Worm (Caenorhabditis elegans) whole organism, young adult: ENCODE measurements around the gene nhr-134.

Source experiments
- C17E4.6 ChIP-seq: fragments of 200-800 bp; sonication (Bioruptor generic); IDR thresholded peaks from 2 replicates; pipeline ENCODE4 v1.3.6; 2022; ENCODE audit warnings: missing genetic modification reagents, missing genetic modification characterization, missing compliant biosample characterization
- F37B4.10 ChIP-seq: fragments of 200-800 bp; sonication (Bioruptor generic); IDR thresholded peaks from 2 replicates; pipeline ENCODE4 v1.3.6; 2022; ENCODE audit warnings: missing genetic modification characterization, missing compliant biosample characterization
- Y79H2A.3 ChIP-seq: fragments of 200-800 bp; sonication (Bioruptor generic); conservative IDR thresholded peaks from 2 replicates; pipeline ENCODE4 v1.3.6; 2022; ENCODE audit warnings: missing genetic modification reagents, missing genetic modification characterization, missing compliant biosample characterization
- ama-1 ChIP-seq, 3 experiments: fragments of 150-350 bp in 1 of 3; sonication (generic microtip) in 2 of 3; optimal IDR thresholded peaks; 2 replicates each; lab custom pipeline; 2014 to 2018; ENCODE audit warnings: missing biosample characterization in 2 of 3, missing genetic modification characterization in 2 of 3, missing genetic modification reagents in 2 of 3
- athp-1 ChIP-seq: sonication (generic microtip); optimal IDR thresholded peaks from 2 replicates; lab custom pipeline; 2017; ENCODE audit warnings: mild to moderate bottlenecking, missing genetic modification characterization, missing compliant biosample characterization
- attf-5 ChIP-seq: fragments of 200-800 bp; sonication (Bioruptor generic); optimal IDR thresholded peaks from 2 replicates; lab custom pipeline; 2018; ENCODE audit warnings: mild to moderate bottlenecking, missing genetic modification characterization, missing compliant biosample characterization
- attf-6 ChIP-seq: fragments of 200-800 bp; sonication (Bioruptor generic); IDR thresholded peaks from 2 replicates; pipeline ENCODE4 v1.3.6; 2022; ENCODE audit warnings: missing genetic modification reagents, missing genetic modification characterization, missing compliant biosample characterization
- bed-2 ChIP-seq: fragments of 200-800 bp; sonication (Bioruptor generic); IDR thresholded peaks from 2 replicates; pipeline ENCODE4 v1.3.6; 2022; ENCODE audit warnings: missing genetic modification reagents, missing genetic modification characterization, missing compliant biosample characterization
- cebp-1 ChIP-seq, 2 experiments: fragments of 200-800 bp in 1 of 2; sonication (Bioruptor generic) in 1 of 2; sonication (generic microtip) in 1 of 2; IDR thresholded peaks in 1 of 2; optimal IDR thresholded peaks in 1 of 2; 2 replicates each; pipeline versions ENCODE4 v1.3.6 to Lab custom; 2017 to 2022; ENCODE audit warnings: missing compliant biosample characterization in 2 of 2, missing genetic modification characterization in 2 of 2, mild to moderate bottlenecking in 1 of 2, missing genetic modification reagents in 1 of 2, moderate library complexity in 1 of 2
- ceh-40 ChIP-seq: fragments of 200-800 bp; sonication (Bioruptor generic); IDR thresholded peaks from 2 replicates; pipeline ENCODE4 v1.3.6; 2022; ENCODE audit warnings: missing genetic modification characterization, missing compliant biosample characterization
- chd-7 ChIP-seq: sonication (generic microtip); optimal IDR thresholded peaks from 2 replicates; lab custom pipeline; 2016; ENCODE audit warnings: mild to moderate bottlenecking, missing genetic modification characterization, moderate library complexity, missing compliant biosample characterization
- dpff-1 ChIP-seq: sonication (generic microtip); optimal IDR thresholded peaks from 2 replicates; lab custom pipeline; 2017; ENCODE audit warnings: mild to moderate bottlenecking, missing genetic modification characterization, missing compliant biosample characterization
- fkh-3 ChIP-seq: sonication (generic microtip); optimal IDR thresholded peaks from 2 replicates; lab custom pipeline; 2016; ENCODE audit warnings: mild to moderate bottlenecking, missing genetic modification characterization, missing compliant biosample characterization
- hmg-1.2 ChIP-seq: fragments of 200-800 bp; sonication (Bioruptor generic); IDR thresholded peaks from 2 replicates; pipeline ENCODE4 v1.3.6; 2022; ENCODE audit warnings: missing genetic modification reagents, missing genetic modification characterization, missing compliant biosample characterization
- hmg-20 ChIP-seq: fragments of 200-800 bp; sonication (Bioruptor generic); IDR thresholded peaks from 2 replicates; pipeline ENCODE4 v1.3.6; 2022; ENCODE audit warnings: missing genetic modification reagents, missing genetic modification characterization, missing compliant biosample characterization
- hsf-1 ChIP-seq: fragments of 200-800 bp; sonication (Bioruptor generic); IDR thresholded peaks from 2 replicates; pipeline ENCODE4 v1.3.6; 2022; ENCODE audit warnings: missing genetic modification reagents, missing genetic modification characterization, missing compliant biosample characterization
- let-526 ChIP-seq: fragments of 200-800 bp; sonication (Bioruptor generic); IDR thresholded peaks from 2 replicates; pipeline ENCODE4 v1.3.6; 2022; ENCODE audit warnings: missing genetic modification reagents, missing genetic modification characterization, missing compliant biosample characterization
- let-607 ChIP-seq, 2 experiments: fragments of 200-800 bp in 1 of 2; sonication (Bioruptor generic) in 1 of 2; sonication (generic microtip) in 1 of 2; optimal IDR thresholded peaks; 2 replicates each; lab custom pipeline; 2016 to 2018; ENCODE audit warnings: mild to moderate bottlenecking in 2 of 2, missing compliant biosample characterization in 2 of 2, missing genetic modification characterization in 2 of 2, moderate library complexity in 2 of 2, missing genotype in 1 of 2
- lin-35 ChIP-seq, 3 experiments: fragments of 150-350 bp in 2 of 3; sonication (generic microtip) in 1 of 3; optimal IDR thresholded peaks; 2 replicates each; lab custom pipeline; 2014 to 2018; ENCODE audit warnings: missing biosample characterization in 3 of 3, missing genetic modification characterization in 3 of 3, missing genetic modification reagents in 3 of 3
- lin-40 ChIP-seq: sonication (generic microtip); optimal IDR thresholded peaks from 2 replicates; lab custom pipeline; 2016; ENCODE audit warnings: missing genetic modification characterization, mild to moderate bottlenecking, missing compliant biosample characterization, missing genotype, missing genetic modification reagents
- nhr-120 ChIP-seq: fragments of 200-800 bp; sonication (Bioruptor generic); IDR thresholded peaks from 2 replicates; pipeline ENCODE4 v1.3.6; 2022; ENCODE audit warnings: missing genetic modification characterization, missing compliant biosample characterization
- nhr-80 ChIP-seq: sonication (generic microtip); optimal IDR thresholded peaks from 2 replicates; lab custom pipeline; 2016; ENCODE audit warnings: missing genetic modification characterization, missing compliant biosample characterization
- pha-4 ChIP-seq: fragments of 150-350 bp; sonication (generic microtip); optimal IDR thresholded peaks from 2 replicates; lab custom pipeline; 2014; ENCODE audit warnings: missing biosample characterization, missing genetic modification reagents, missing genetic modification characterization
- rec-8 ChIP-seq, 2 experiments: sonication (generic microtip); optimal IDR thresholded peaks; 2 replicates each; lab custom pipeline; 2016; ENCODE audit warnings: mild to moderate bottlenecking in 2 of 2, missing genetic modification characterization in 2 of 2, missing genetic modification reagents in 2 of 2, missing genotype in 2 of 2, missing biosample characterization in 1 of 2, missing compliant biosample characterization in 1 of 2, moderate library complexity in 1 of 2
- repo-1 ChIP-seq: sonication (generic microtip); optimal IDR thresholded peaks from 2 replicates; lab custom pipeline; 2017; ENCODE audit warnings: mild to moderate bottlenecking, missing genetic modification characterization, missing compliant biosample characterization
- sdz-38 ChIP-seq: sonication (generic microtip); optimal IDR thresholded peaks from 2 replicates; lab custom pipeline; 2016; ENCODE audit warnings: missing genotype, missing genetic modification characterization, missing compliant biosample characterization
- snpc-4 ChIP-seq, 5 experiments: fragments of 150-350 bp in 1 of 5; sonication (generic microtip) in 4 of 5; optimal IDR thresholded peaks; 2 replicates each; lab custom pipeline; 2014 to 2018; ENCODE audit warnings: missing genetic modification characterization in 5 of 5, missing biosample characterization in 3 of 5, antibody characterized with exemption in 2 of 5, mild to moderate bottlenecking in 2 of 5, missing compliant biosample characterization in 2 of 5, missing genotype in 2 of 5, moderate library complexity in 2 of 5, missing genetic modification reagents in 1 of 5
- zfh-2 ChIP-seq: fragments of 200-800 bp; sonication (Bioruptor generic); conservative IDR thresholded peaks from 2 replicates; pipeline ENCODE4 v1.3.6; 2022; ENCODE audit warnings: missing genetic modification reagents, missing genetic modification characterization, missing compliant biosample characterization
- ztf-18 ChIP-seq: sonication (generic microtip); optimal IDR thresholded peaks from 2 replicates; lab custom pipeline; 2016; ENCODE audit warnings: missing genotype, mild to moderate bottlenecking, missing genetic modification characterization, missing compliant biosample characterization
- ztf-26 ChIP-seq: sonication (generic microtip); optimal IDR thresholded peaks from 2 replicates; lab custom pipeline; 2017; ENCODE audit warnings: missing genetic modification characterization, missing compliant biosample characterization

Gene nhr-134

ce11 chrV:2230912-2231311 is at the start of gene nhr-134:
TSS of gene nhr-134 (plus strand) at chrV:2231223.
- TF ChIP-seq attf-5 (GFP tag; lab: Kevin White, UChicago) (peak; percentile 34), cebp-1 (GFP tag; IDR thresholded peaks at IDR 0.05; lab: Robert Waterston, UW) (no peak), cebp-1 (tag; optimal IDR thresholded peaks at IDR 0.05; lab: Kevin White, UChicago) (peak; percentile 25), hmg-1.2 (GFP tag; lab: Robert Waterston, UW) (peak; percentile 52; the same call in 1 of the 2 replicates), nhr-80 (tag; lab: Kevin White, UChicago) (peak; percentile 4), bed-2 (GFP tag; lab: Robert Waterston, UW) (no peak)
- TF ChIP-seq, all 124 proteins: peak for 4

DNA sequence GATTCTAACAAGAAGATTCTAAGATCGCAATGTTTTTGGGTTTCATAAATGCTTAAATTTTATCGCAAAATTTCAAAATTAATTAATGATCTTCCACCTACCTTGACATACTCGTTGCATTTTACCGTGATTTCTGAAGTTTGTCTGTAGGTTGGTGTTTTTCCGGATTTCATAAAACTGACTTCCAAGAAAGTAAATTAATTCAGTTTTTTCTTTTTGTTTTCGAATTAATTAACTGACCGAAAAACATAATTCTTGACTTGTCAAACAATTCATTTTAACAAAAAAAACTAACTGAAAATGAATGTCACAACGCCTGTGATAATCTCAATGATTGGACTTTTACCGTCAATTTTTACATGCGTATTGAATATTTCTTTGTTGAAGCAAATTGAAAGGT is 49.3 kb upstream of the nhr-134 start, which contains the start of gene srbc-16:
Gene srbc-16, plus strand, starts transcription at position 301 of the 400 bp plus-strand sequence.
- TF ChIP-seq ceh-40 (GFP tag; lab: Robert Waterston, UW) (no peak), let-526 (GFP tag; lab: Robert Waterston, UW) (no peak), nhr-120 (GFP tag; lab: Robert Waterston, UW) (no peak), dpff-1 (tag; lab: Kevin White, UChicago) (no peak), Y79H2A.3 (no peak)

- TF ChIP-seq snpc-4 (GFP tag; optimal IDR thresholded peaks at IDR 0.05; lab: Kevin White, UChicago) (no peak), snpc-4 (tag; optimal IDR thresholded peaks at IDR 0.05; lab: Kevin White, UChicago) (no peak), chd-7 (no peak), nhr-80 (tag; lab: Kevin White, UChicago) (peak; percentile 51), let-607 (tag; optimal IDR thresholded peaks at IDR 0.05; lab: Kevin White, UChicago) (no peak), hsf-1 (GFP tag; lab: Robert Waterston, UW) (no peak), let-526 (GFP tag; lab: Robert Waterston, UW) (peak; percentile 28; the same call in 1 of the 2 replicates)
Observed at ce11 chrV:2183162-2183561, 47.9 kb upstream of the nhr-134 start, which contains the start of gene cyp-33C2. TSS of gene cyp-33C2 (plus strand) at chrV:2183488.

- TF ChIP-seq ztf-26 (tag; lab: Kevin White, UChicago) (no peak), repo-1 (tag; lab: Kevin White, UChicago) (no peak), hmg-20 (GFP tag; lab: Robert Waterston, UW) (no peak), C17E4.6 (GFP tag; lab: Robert Waterston, UW) (no peak), hmg-1.2 (GFP tag; lab: Robert Waterston, UW) (no peak), F37B4.10 (GFP tag; lab: Robert Waterston, UW) (0 out of 2 replicates have a peak, but pooled peaks have one; percentile 47), zfh-2 (GFP tag; lab: Robert Waterston, UW) (0 out of 2 replicates have a peak, but pooled peaks have one; percentile 44), sdz-38 (no peak), ztf-18 (tag; lab: Kevin White, UChicago) (no peak), ama-1 (optimal IDR thresholded peaks at IDR 0.05; lab: Kevin White, UChicago) (no peak), ama-1 (GFP tag; optimal IDR thresholded peaks at IDR 0.05; lab: Kevin White, UChicago) (no peak), lin-40 (tag; lab: Kevin White, UChicago) (no peak), fkh-3 (tag; lab: Kevin White, UChicago) (no peak), athp-1 (tag; lab: Kevin White, UChicago) (no peak), lin-35 (GFP tag; optimal IDR thresholded peaks at IDR 0.05; lab: Kevin White, UChicago) (no peak), rec-8 (tag; optimal IDR thresholded peaks at IDR 0.05; lab: Kevin White, UChicago) (no peak), pha-4 (tag; lab: Kevin White, UChicago) (no peak), attf-6 (GFP tag; lab: Robert Waterston, UW) (no peak)
Observed at ce11 chrV:2185486-2185885, 45.5 kb upstream of the nhr-134 start.
